Worm (Caenorhabditis elegans) whole organism, L4 larva: ENCODE results near the gene ZC317.7.
A peak's percentile ranks its signal among the peaks of the same experiment; 100 is the strongest.

Experiments used
- F44E2.7 ChIP-seq: fragments of 200-800 bp; sonication (Bioruptor generic); IDR thresholded peaks from 2 replicates; pipeline ENCODE4 v2.1.2; 2022; ENCODE audit warnings: missing genetic modification characterization, missing compliant biosample characterization
- F49E8.2 ChIP-seq: sonication (generic microtip); optimal IDR thresholded peaks from 2 replicates; lab custom pipeline; 2016; ENCODE audit warnings: missing compliant biosample characterization, mild to moderate bottlenecking, missing genetic modification characterization, borderline replicate concordance
- T26A8.4 ChIP-seq: fragments of 200-800 bp; sonication (Bioruptor generic); IDR thresholded peaks from 2 replicates; pipeline ENCODE4 v1.3.6; 2022; ENCODE audit warnings: missing genetic modification characterization, missing compliant biosample characterization
- Y105C5A.15 ChIP-seq: fragments of 200-800 bp; sonication (Bioruptor generic); IDR thresholded peaks from 2 replicates; pipeline ENCODE4 v1.3.6; 2022; ENCODE audit warnings: missing genetic modification characterization, missing compliant biosample characterization
- Y48G9A.11 ChIP-seq: fragments of 200-800 bp; sonication (Bioruptor generic); IDR thresholded peaks from 2 replicates; pipeline ENCODE4 v1.3.6; 2022; ENCODE audit warnings: missing genetic modification reagents, missing genetic modification characterization, missing compliant biosample characterization
- aha-1 ChIP-seq: fragments of 150-350 bp; peaks from one replicate; lab custom pipeline; 2014; ENCODE audit warnings: missing biosample characterization, missing genetic modification characterization
- ama-1 ChIP-seq: fragments of 150-350 bp; optimal IDR thresholded peaks from 2 replicates; lab custom pipeline; 2014; ENCODE audit warnings: inconsistent platforms, mixed read lengths
- arid-1 ChIP-seq: fragments of 200-800 bp; sonication (Bioruptor generic); conservative IDR thresholded peaks from 2 replicates; pipeline ENCODE4 v1.3.6; 2022; ENCODE audit warnings: missing genetic modification reagents, missing genetic modification characterization, missing compliant biosample characterization
- ceh-32 ChIP-seq: sonication (generic microtip); optimal IDR thresholded peaks from 2 replicates; lab custom pipeline; 2016; ENCODE audit warnings: mild to moderate bottlenecking, missing genetic modification characterization, missing compliant biosample characterization; ENCODE audit not compliant: poor library complexity
- cey-2 ChIP-seq: sonication (generic microtip); optimal IDR thresholded peaks from 3 replicates; lab custom pipeline; 2017; ENCODE audit warnings: missing genetic modification characterization, mild to moderate bottlenecking, missing compliant biosample characterization, antibody characterized with exemption, borderline replicate concordance; ENCODE audit not compliant: insufficient read depth
- ctbp-1 ChIP-seq: fragments of 200-800 bp; sonication (Bioruptor generic); IDR thresholded peaks from 2 replicates; pipeline ENCODE4 v1.3.6; 2022; ENCODE audit warnings: missing genetic modification reagents, missing genetic modification characterization, missing compliant biosample characterization
- daf-16 ChIP-seq, 3 experiments: sonication (generic microtip); optimal IDR thresholded peaks; 2 replicates each; lab custom pipeline; 2016 to 2017; ENCODE audit warnings: missing genetic modification characterization in 3 of 3, missing genetic modification reagents in 3 of 3, mild to moderate bottlenecking in 2 of 3, missing compliant biosample characterization in 2 of 3, missing biosample characterization in 1 of 3, moderate library complexity in 1 of 3
- daf-19 ChIP-seq: fragments of 200-800 bp; sonication (Bioruptor generic); conservative IDR thresholded peaks from 2 replicates; pipeline ENCODE4 v1.3.6; 2022; ENCODE audit warnings: missing genetic modification characterization, missing compliant biosample characterization
- daf-8 ChIP-seq: fragments of 200-800 bp; sonication (Bioruptor generic); IDR thresholded peaks from 2 replicates; pipeline ENCODE4 v1.3.6; 2022; ENCODE audit warnings: missing genetic modification characterization, missing compliant biosample characterization
- dmd-9 ChIP-seq: fragments of 200-800 bp; sonication (Bioruptor generic); IDR thresholded peaks from 2 replicates; pipeline ENCODE4 v1.3.6; 2022; ENCODE audit warnings: missing genetic modification reagents, missing genetic modification characterization, missing compliant biosample characterization
- gei-8 ChIP-seq: fragments of 200-800 bp; sonication (Bioruptor generic); optimal IDR thresholded peaks from 2 replicates; lab custom pipeline; 2018; ENCODE audit warnings: mild to moderate bottlenecking, missing genetic modification characterization, missing compliant biosample characterization
- hlh-11 ChIP-seq: fragments of 200-800 bp; sonication (Bioruptor generic); optimal IDR thresholded peaks from 2 replicates; lab custom pipeline; 2018; ENCODE audit warnings: mild to moderate bottlenecking, missing genetic modification characterization, missing compliant biosample characterization
- jun-1 ChIP-seq: fragments of 150-350 bp; optimal IDR thresholded peaks from 2 replicates; lab custom pipeline; 2014; ENCODE audit warnings: missing biosample characterization, missing genetic modification reagents, missing genetic modification characterization
- lim-7 ChIP-seq: fragments of 200-800 bp; sonication (Bioruptor generic); IDR thresholded peaks from 2 replicates; pipeline ENCODE4 v1.3.6; 2022; ENCODE audit warnings: missing genetic modification characterization, missing compliant biosample characterization
- lin-29 ChIP-seq: fragments of 200-800 bp; sonication (Bioruptor generic); IDR thresholded peaks from 2 replicates; pipeline ENCODE4 v1.3.6; 2022; ENCODE audit warnings: missing genetic modification reagents, missing genetic modification characterization, missing compliant biosample characterization
- lsy-2 ChIP-seq, 2 experiments: fragments of 150-350 bp in 1 of 2; sonication (generic microtip) in 1 of 2; optimal IDR thresholded peaks; 2 replicates each; lab custom pipeline; 2014 to 2017; ENCODE audit warnings: missing biosample characterization in 2 of 2, missing genetic modification characterization in 2 of 2
- mdl-1 ChIP-seq, 2 experiments: fragments of 150-350 bp in 1 of 2; sonication (generic microtip) in 1 of 2; optimal IDR thresholded peaks; 2 replicates each; lab custom pipeline; 2014 to 2017; ENCODE audit warnings: missing biosample characterization in 2 of 2, missing genetic modification characterization in 2 of 2
- mdt-29 ChIP-seq: fragments of 200-800 bp; sonication (Bioruptor generic); IDR thresholded peaks from 2 replicates; pipeline ENCODE4 v1.3.6; 2022; ENCODE audit warnings: missing genetic modification reagents, missing genetic modification characterization, missing compliant biosample characterization
- nhr-237 ChIP-seq: sonication (generic microtip); optimal IDR thresholded peaks from 2 replicates; lab custom pipeline; 2017; ENCODE audit warnings: missing biosample characterization, missing genetic modification characterization
- nhr-41 ChIP-seq: fragments of 200-800 bp; sonication (Bioruptor generic); IDR thresholded peaks from 2 replicates; pipeline ENCODE4 v1.3.6; 2022; ENCODE audit warnings: missing genetic modification reagents, missing genetic modification characterization, missing compliant biosample characterization
- nhr-42 ChIP-seq: fragments of 200-800 bp; sonication (Bioruptor generic); IDR thresholded peaks from 2 replicates; pipeline ENCODE4 v1.3.6; 2022; ENCODE audit warnings: missing genetic modification characterization, missing compliant biosample characterization
- pha-4 ChIP-seq, 2 experiments: fragments of 150-350 bp in 1 of 2; fragments of 200-800 bp in 1 of 2; sonication (Bioruptor generic) in 1 of 2; IDR thresholded peaks in 1 of 2; optimal IDR thresholded peaks in 1 of 2; 2 replicates each; pipeline versions ENCODE4 v1.3.6 to Lab custom; 2014 to 2022; ENCODE audit warnings: missing genetic modification characterization in 2 of 2, missing genetic modification reagents in 2 of 2, missing biosample characterization in 1 of 2, missing compliant biosample characterization in 1 of 2
- php-3 ChIP-seq: fragments of 200-800 bp; sonication (Bioruptor generic); IDR thresholded peaks from 2 replicates; pipeline ENCODE4 v1.3.6; 2022; ENCODE audit warnings: missing genetic modification reagents, missing genetic modification characterization, missing compliant biosample characterization
- pqm-1 ChIP-seq: sonication (generic microtip); optimal IDR thresholded peaks from 2 replicates; lab custom pipeline; 2017; ENCODE audit warnings: missing biosample characterization, missing genetic modification characterization
- rbr-2 ChIP-seq: sonication (generic microtip); optimal IDR thresholded peaks from 2 replicates; lab custom pipeline; 2016; ENCODE audit warnings: missing genotype, missing genetic modification characterization, missing compliant biosample characterization
- sdz-12 ChIP-seq: fragments of 200-800 bp; sonication (Bioruptor generic); optimal IDR thresholded peaks from 2 replicates; lab custom pipeline; 2018; ENCODE audit warnings: mild to moderate bottlenecking, missing genetic modification characterization, missing compliant biosample characterization
- set-16 ChIP-seq: fragments of 200-800 bp; sonication (Bioruptor generic); IDR thresholded peaks from 2 replicates; pipeline ENCODE4 v1.3.6; 2022; ENCODE audit warnings: missing genetic modification reagents, missing genetic modification characterization, missing compliant biosample characterization
- snpc-1.2 ChIP-seq: fragments of 200-800 bp; sonication (Bioruptor generic); IDR thresholded peaks from 2 replicates; pipeline ENCODE4 v1.3.6; 2022; ENCODE audit warnings: missing genetic modification reagents, missing genetic modification characterization, missing compliant biosample characterization
- vab-7 ChIP-seq: fragments of 200-800 bp; sonication (Bioruptor generic); IDR thresholded peaks from 2 replicates; pipeline ENCODE4 v1.3.6; 2022; ENCODE audit warnings: missing genetic modification reagents, missing genetic modification characterization, missing compliant biosample characterization
- zip-11 ChIP-seq: fragments of 200-800 bp; sonication (Bioruptor generic); IDR thresholded peaks from 2 replicates; pipeline ENCODE4 v1.3.6; 2022; ENCODE audit warnings: missing genetic modification characterization, missing compliant biosample characterization

The ZC317.7 gene

ce11 chrV:5504807-5505442 lies 34.1 kb upstream of the ZC317.7 start, which contains the start of the genes dnj-19 and nhr-47 (continued):
- TF ChIP-seq lsy-2 (tag; optimal IDR thresholded peaks at IDR 0.05; lab: Kevin White, UChicago), result peak; percentile 54 to 92
- TF ChIP-seq lin-29 (GFP tag; lab: Robert Waterston, UW), result peak; percentile 81
- peak; percentile 96 for TF ChIP-seq T26A8.4 (GFP tag; lab: Robert Waterston, UW)
- TF ChIP-seq nhr-41 (GFP tag; lab: Robert Waterston, UW), result no peak
- TF ChIP-seq arid-1 (GFP tag; lab: Robert Waterston, UW), result peak; percentile 81
- no peak for TF ChIP-seq pqm-1 (tag; lab: Kevin White, UChicago)
- TF ChIP-seq ceh-32 (tag; lab: Kevin White, UChicago), result no peak
- TF ChIP-seq nhr-237 (tag; lab: Kevin White, UChicago), result no peak
- peak; percentile 40 for TF ChIP-seq gei-8 (GFP tag; lab: Kevin White, UChicago)
- TF ChIP-seq ctbp-1, result peak; percentile 93
- TF ChIP-seq F49E8.2, result peak; percentile 48
- peak; percentile 67 for TF ChIP-seq jun-1 (tag; lab: Kevin White, UChicago)
- TF ChIP-seq Y105C5A.15 (GFP tag; lab: Robert Waterston, UW), result no peak
- no peak for TF ChIP-seq sdz-12 (GFP tag; lab: Kevin White, UChicago)
- TF ChIP-seq dmd-9, result 0 out of 2 replicates have a peak, but pooled peaks have one; percentile 58
- peak; percentile 63 for TF ChIP-seq vab-7 (GFP tag; lab: Robert Waterston, UW)
- TF ChIP-seq nhr-42 (GFP tag; lab: Robert Waterston, UW), result peak; percentile 91
- peak; percentile 84 for TF ChIP-seq pha-4 (GFP tag; IDR thresholded peaks at IDR 0.05; lab: Robert Waterston, UW)
- no peak for TF ChIP-seq pha-4 (tag; optimal IDR thresholded peaks at IDR 0.05; lab: Kevin White, UChicago)
- peak; percentile 93 for TF ChIP-seq hlh-11
- TF ChIP-seq lim-7, result no peak
- no peak for TF ChIP-seq daf-8 (GFP tag; lab: Robert Waterston, UW)
- TF ChIP-seq mdl-1 (tag; optimal IDR thresholded peaks at IDR 0.05; lab: Kevin White, UChicago), result peak in 1 of 2 experiments; percentile 52
- TF ChIP-seq cey-2 (tag; lab: Kevin White, UChicago), result no peak

- TF ChIP-seq snpc-1.2 (no peak), F44E2.7 (GFP tag; lab: Robert Waterston, UW) (0 out of 2 replicates have a peak, but pooled peaks have one; percentile 9), aha-1 (tag; lab: Kevin White, UChicago) (peak; percentile 16), daf-19 (GFP tag; lab: Robert Waterston, UW) (no peak), php-3 (GFP tag; lab: Robert Waterston, UW) (no peak), set-16 (peak; percentile 58)
- TF ChIP-seq, all 104 proteins: peak for 3
Measured at ce11 chrV:5504295-5504694, 33.5 kb upstream of the ZC317.7 start.

ce11 chrV:5502701-5503100 lies 31.9 kb upstream of the ZC317.7 start:
- TF ChIP-seq daf-16 (GFP tag; optimal IDR thresholded peaks at IDR 0.05; lab: Kevin White, UChicago) (peak in 1 of 2 experiments; percentile 46), daf-16 (tag; optimal IDR thresholded peaks at IDR 0.05; lab: Kevin White, UChicago) (no peak), Y48G9A.11 (GFP tag; lab: Robert Waterston, UW) (peak; percentile 52; the same call in 1 of the 2 replicates), nhr-41 (GFP tag; lab: Robert Waterston, UW) (no peak), zip-11 (no peak), ama-1 (lab: Kevin White, UChicago) (no peak), mdt-29 (GFP tag; lab: Robert Waterston, UW) (0 out of 2 replicates have a peak, but pooled peaks have one; percentile 46), rbr-2 (tag; lab: Kevin White, UChicago) (no peak)
